Fruit fly (Drosophila melanogaster): ENCODE measurements around the gene Vps36.

The Vps36 gene

dm6 chr3L:13478339-13479203 is 34.3 kb downstream of the Vps36 start (continued):
- no peak for TF ChIP-seq CG18476 (GFP tag; optimal IDR thresholded peaks at IDR 0.05)

DNA sequence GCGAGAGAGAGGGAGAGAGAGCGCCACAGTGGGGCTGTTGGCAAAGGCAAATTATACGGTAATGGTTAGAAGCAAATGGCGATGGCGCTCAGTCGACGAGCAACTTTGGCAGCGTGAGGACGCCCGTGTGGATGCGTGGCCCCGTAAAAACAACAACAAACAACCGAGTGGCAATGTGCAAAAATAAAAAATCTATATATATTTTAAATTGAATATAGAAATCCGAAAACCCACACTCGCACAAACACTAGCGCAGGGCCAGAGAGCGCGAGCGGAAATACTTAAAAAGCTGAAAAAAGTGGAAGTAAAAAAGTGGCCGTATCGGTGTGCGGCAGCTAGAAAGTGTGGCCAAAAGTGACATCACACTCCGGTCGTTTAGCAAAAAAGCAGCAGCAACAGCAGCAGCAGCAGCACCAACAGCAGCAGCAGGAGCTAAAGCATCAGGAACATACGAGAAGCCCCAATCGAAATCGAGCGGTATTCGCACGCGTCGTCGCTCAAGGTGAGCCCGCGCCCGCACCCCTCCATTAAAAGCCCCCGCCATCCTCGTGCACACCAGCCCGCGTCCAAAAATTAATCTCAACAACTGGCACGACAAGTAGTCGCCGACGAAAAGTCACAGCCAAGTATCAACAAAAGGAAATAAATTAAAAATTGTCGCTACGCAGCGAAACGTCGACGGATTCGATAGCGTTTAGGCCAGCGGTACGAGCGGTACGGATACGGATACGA is 35.3 kb downstream of the Vps36 start, which contains the start of gene stv:
stv (plus strand) TSS at position 89 of the 732 bp plus-strand sequence.
- TF ChIP-seq CG6175 (GFP tag; IDR thresholded peaks at IDR 0.05) (0 out of 3 replicates have a peak, but pooled peaks have one; percentile 28), stc (GFP tag; IDR thresholded peaks at IDR 0.05) (0 out of 2 replicates have a peak, but pooled peaks have one; percentile 35), Aef1 (GFP tag; IDR thresholded peaks at IDR 0.05) (peak; percentile 66), Mes4 (GFP tag; optimal IDR thresholded peaks at IDR 0.05) (no peak), Scr (GFP tag; IDR thresholded peaks at IDR 0.05; ENCODE audit: partially characterized antibody) (peak; percentile 25; the same call in 1 of the 2 replicates), Atf-2 (GFP tag; optimal IDR thresholded peaks at IDR 0.05) (no peak), bowl (GFP tag; IDR thresholded peaks at IDR 0.05) (no peak), Dbx (GFP tag; IDR thresholded peaks at IDR 0.05) (peak; percentile 29; the same call in 2 of the 3 replicates), lmd (GFP tag; IDR thresholded peaks at IDR 0.05) (no peak), CG3838 (GFP tag; optimal IDR thresholded peaks at IDR 0.05) (no peak), CG10321 (GFP tag; IDR thresholded peaks at IDR 0.05) (peak; percentile 29; the same call in 1 of the 2 replicates), CG17385 (GFP tag; optimal IDR thresholded peaks at IDR 0.05) (no peak), CG34376 (GFP tag; optimal IDR thresholded peaks at IDR 0.05) (peak; percentile 10), CG13894 (tag; optimal IDR thresholded peaks at IDR 0.05) (peak; percentile 26), Mad (GFP tag; optimal IDR thresholded peaks at IDR 0.05) (no peak), CG42726 (GFP tag; IDR thresholded peaks at IDR 0.05; ENCODE audit: partially characterized antibody) (peak; percentile 46; the same call in 1 of the 2 replicates), HHEX (GFP tag; optimal IDR thresholded peaks at IDR 0.05) (peak; percentile 12), CG18599 (GFP tag; optimal IDR thresholded peaks at IDR 0.05) (peak; percentile 39), CG11696 (GFP tag; IDR thresholded peaks at IDR 0.05) (peak; percentile 55; the same call in 1 of the 2 replicates), rib (GFP tag; IDR thresholded peaks at IDR 0.05) (peak; percentile 27; the same call in 1 of the 2 replicates), CG12769 (tag; optimal IDR thresholded peaks at IDR 0.05) (no peak), slbo (GFP tag; IDR thresholded peaks at IDR 0.05) (peak; percentile 38; the same call in 1 of the 2 replicates), D19B (GFP tag; optimal IDR thresholded peaks at IDR 0.05) (no peak), Dad (GFP tag; optimal IDR thresholded peaks at IDR 0.05) (no peak), hkb (optimal IDR thresholded peaks at IDR 0.05) (no peak), hkb (GFP tag; IDR thresholded peaks at IDR 0.05) (peak; percentile 42), ara (GFP tag; IDR thresholded peaks at IDR 0.05) (no peak), YL-1 (GFP tag; optimal IDR thresholded peaks at IDR 0.05) (no peak), Med (GFP tag) (peak; percentile 49), Bgb (GFP tag; IDR thresholded peaks at IDR 0.05; ENCODE audit: partially characterized antibody) (0 out of 2 replicates have a peak, but pooled peaks have one; percentile 31), bbx (GFP tag; IDR thresholded peaks at IDR 0.05; ENCODE audit: partially characterized antibody) (0 out of 2 replicates have a peak, but pooled peaks have one; percentile 47), Jarid2 (GFP tag; optimal IDR thresholded peaks at IDR 0.05) (peak; percentile 93), CG16779 (GFP tag; IDR thresholded peaks at IDR 0.05) (0 out of 2 replicates have a peak, but pooled peaks have one; percentile 5), CG32532 (GFP tag; IDR thresholded peaks at IDR 0.05) (no peak; the same call in 1 of the 2 replicates), z (GFP tag; IDR thresholded peaks at IDR 0.05) (0 out of 3 replicates have a peak, but pooled peaks have one; percentile 31), BtbVII (GFP tag; optimal IDR thresholded peaks at IDR 0.05) (peak; percentile 28), amos (GFP tag; IDR thresholded peaks at IDR 0.05; ENCODE audit: partially characterized antibody) (peak; percentile 40; the same call in 1 of the 2 replicates), CG7745 (tag; optimal IDR thresholded peaks at IDR 0.05) (no peak), chinmo (GFP tag; IDR thresholded peaks at IDR 0.05; ENCODE audit: partially characterized antibody) (peak; percentile 87; the same call in 2 of the 4 replicates), pb (GFP tag; optimal IDR thresholded peaks at IDR 0.05) (no peak), sna (GFP tag; IDR thresholded peaks at IDR 0.05; ENCODE audit: partially characterized antibody) (no peak), Gug (GFP tag; IDR thresholded peaks at IDR 0.05) (peak; percentile 28; the same call in 1 of the 4 replicates), CG15514 (GFP tag; optimal IDR thresholded peaks at IDR 0.05) (peak; percentile 2)

Measured in whole organism, embryonic.